Worm (Caenorhabditis elegans): ENCODE measurements around the gene oig-8.

ce11 chrII:6642651-6643167 is 6.2 kb downstream of the oig-8 start, which contains the start of gene T19D12.6:
- TF ChIP-seq nhr-76 (tag; optimal IDR thresholded peaks at IDR 0.05), result no peak
- no peak for TF ChIP-seq snpc-4 (tag; optimal IDR thresholded peaks at IDR 0.05)
- TF ChIP-seq nhr-2 (tag; optimal IDR thresholded peaks at IDR 0.05), result no peak
- no peak for TF ChIP-seq mep-1 (tag; optimal IDR thresholded peaks at IDR 0.05)
- TF ChIP-seq pha-4 (tag; optimal IDR thresholded peaks at IDR 0.05), result no peak
- no peak for TF ChIP-seq unc-62 (GFP tag; optimal IDR thresholded peaks at IDR 0.05)
- no peak for TF ChIP-seq ceh-39 (tag; optimal IDR thresholded peaks at IDR 0.05)
- TF ChIP-seq nhr-237 (tag; optimal IDR thresholded peaks at IDR 0.05), result no peak
- no peak for TF ChIP-seq blmp-1 (tag; optimal IDR thresholded peaks at IDR 0.05)
- TF ChIP-seq ztf-11 (tag; optimal IDR thresholded peaks at IDR 0.05), result no peak
- TF ChIP-seq nhr-12 (tag; optimal IDR thresholded peaks at IDR 0.05), result no peak
